Worm (Caenorhabditis elegans): Measurements from ENCODE around the gene str-46.

Gene str-46

ce11 chrV:2872947-2873346 is 26.8 kb downstream of the str-46 start:
- TF ChIP-seq ceh-34 (tag; optimal IDR thresholded peaks at IDR 0.05) (no peak), nhr-11 (tag; optimal IDR thresholded peaks at IDR 0.05) (no peak), unc-55 (GFP tag; optimal IDR thresholded peaks at IDR 0.05) (no peak), pha-4 (tag; optimal IDR thresholded peaks at IDR 0.05) (no peak), elt-2 (tag; optimal IDR thresholded peaks at IDR 0.05) (no peak), hlh-8 (tag; optimal IDR thresholded peaks at IDR 0.05) (no peak), hlh-15 (tag; optimal IDR thresholded peaks at IDR 0.05) (no peak), ceh-14 (tag; optimal IDR thresholded peaks at IDR 0.05) (no peak)

DNA sequence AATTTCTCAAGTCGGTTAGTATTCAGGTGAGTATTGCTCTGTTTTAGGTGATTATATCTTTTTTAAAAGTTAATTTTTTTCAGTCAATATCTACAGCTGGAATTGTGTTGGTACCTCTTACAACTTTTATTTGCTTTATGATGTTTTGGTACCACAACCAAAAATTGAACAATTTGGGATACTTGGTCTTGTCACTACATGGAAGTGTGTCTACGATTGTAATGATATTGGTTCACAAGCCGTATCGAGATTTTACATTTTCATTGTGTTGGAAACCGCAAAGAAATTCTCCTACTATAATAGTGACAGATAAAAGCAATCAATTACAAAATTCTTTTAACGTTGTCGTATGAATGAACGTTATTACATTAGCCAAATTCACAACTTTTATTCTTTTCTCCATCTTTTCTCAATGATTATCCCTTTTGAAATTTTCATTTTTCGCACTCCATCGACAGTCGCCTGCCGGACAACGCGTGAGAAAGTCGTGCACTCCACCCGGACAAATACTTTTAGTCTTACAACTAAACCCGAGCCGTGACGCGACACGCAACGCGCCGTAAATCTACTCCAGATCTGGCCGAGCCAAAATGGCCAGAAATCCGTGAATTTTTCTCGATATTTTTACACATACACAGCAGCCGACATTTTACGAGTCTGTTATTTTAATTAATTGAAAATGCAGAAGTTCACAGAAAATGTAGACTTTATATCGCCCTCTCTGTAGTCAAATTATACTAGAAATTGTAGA is 27.8 kb downstream of the str-46 start:
- TF ChIP-seq lim-6 (tag; optimal IDR thresholded peaks at IDR 0.05) (no peak), fkh-10 (GFP tag; optimal IDR thresholded peaks at IDR 0.05) (no peak), hlh-6 (tag; optimal IDR thresholded peaks at IDR 0.05) (no peak), fkh-6 (tag; optimal IDR thresholded peaks at IDR 0.05) (no peak)

DNA sequence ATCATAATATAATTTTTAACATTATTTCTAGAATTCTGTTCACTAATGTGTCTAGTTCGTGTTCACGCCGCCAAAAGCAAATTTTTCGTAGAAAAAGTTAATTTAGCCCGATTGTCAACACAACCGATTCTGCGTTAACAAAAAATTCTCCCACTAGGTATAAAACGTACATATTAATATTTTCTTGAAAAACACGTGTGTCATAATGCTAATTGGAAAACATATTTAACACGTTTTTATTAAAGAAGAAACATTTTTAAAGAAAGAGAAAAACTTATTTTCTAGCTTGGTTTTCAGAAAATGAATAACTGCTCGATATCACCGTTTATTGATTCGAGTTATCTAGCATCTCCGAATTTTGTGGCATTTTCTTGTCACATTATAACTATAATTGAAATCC is 29.6 kb downstream of the str-46 start, which contains the start of gene srh-243:
srh-243 (plus strand) TSS at position 301 of the 400 bp plus-strand sequence.
- TF ChIP-seq unc-3 (GFP tag; conservative IDR thresholded peaks at IDR 0.05): no peak
- TF ChIP-seq unc-3 (tag; optimal IDR thresholded peaks at IDR 0.05): no peak
- no peak for TF ChIP-seq ceh-14 (tag; optimal IDR thresholded peaks at IDR 0.05)

ce11 chrV:2869503-2869902 is 30.3 kb downstream of the str-46 start, which contains the start of gene srh-241:
TSS of gene srh-241 (minus strand) at chrV:2869603.
- TF ChIP-seq Y22D7AL.16 (tag; optimal IDR thresholded peaks at IDR 0.05) (no peak), ceh-9 (tag; optimal IDR thresholded peaks at IDR 0.05) (no peak), lin-11 (tag; optimal IDR thresholded peaks at IDR 0.05) (no peak), ztf-16 (tag; optimal IDR thresholded peaks at IDR 0.05) (no peak), ceh-34 (tag; optimal IDR thresholded peaks at IDR 0.05) (no peak), ttx-3 (tag; optimal IDR thresholded peaks at IDR 0.05) (no peak), ceh-45 (GFP tag; IDR thresholded peaks at IDR 0.05) (no peak), dve-1 (tag; optimal IDR thresholded peaks at IDR 0.05) (no peak), ceh-31 (tag; optimal IDR thresholded peaks at IDR 0.05) (no peak), K09A11.1 (tag; optimal IDR thresholded peaks at IDR 0.05; ENCODE audit: insufficient read depth) (no peak), tbx-7 (tag; optimal IDR thresholded peaks at IDR 0.05) (no peak), pat-9 (tag; optimal IDR thresholded peaks at IDR 0.05) (no peak), lim-6 (tag; optimal IDR thresholded peaks at IDR 0.05) (no peak), eyg-1 (tag; optimal IDR thresholded peaks at IDR 0.05) (no peak), syd-9 (tag; optimal IDR thresholded peaks at IDR 0.05) (no peak)

DNA sequence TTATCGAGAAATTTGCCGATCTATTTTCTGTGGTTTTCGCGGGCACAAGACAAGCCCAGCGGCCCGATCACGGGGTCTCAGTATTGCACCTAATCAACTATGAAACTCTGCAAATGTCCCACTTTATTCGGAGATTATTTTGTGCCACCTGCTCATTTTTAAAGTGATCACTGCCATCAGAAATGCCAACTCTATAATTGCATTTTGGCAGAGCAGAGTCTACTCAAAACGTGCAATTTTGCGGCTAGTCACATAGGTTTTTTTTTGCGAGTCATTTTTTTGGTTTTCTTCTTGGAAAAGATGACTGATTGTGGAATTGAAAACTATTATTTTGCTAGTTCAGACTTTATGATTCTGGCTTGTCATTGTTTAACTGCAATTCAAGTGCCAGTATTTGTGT is 34.9 kb downstream of the str-46 start, which contains the start of gene srh-240:
srh-240 (plus strand) TSS at position 301 of the 400 bp plus-strand sequence.
- no peak for TF ChIP-seq K09A11.1 (tag; optimal IDR thresholded peaks at IDR 0.05; ENCODE audit: insufficient read depth)
- no peak for TF ChIP-seq ama-1 (optimal IDR thresholded peaks at IDR 0.05)
- no peak for TF ChIP-seq ceh-19 (GFP tag; optimal IDR thresholded peaks at IDR 0.05)
- TF ChIP-seq odd-2 (tag; optimal IDR thresholded peaks at IDR 0.05): no peak
- no peak for TF ChIP-seq ceh-48 (tag; optimal IDR thresholded peaks at IDR 0.05)
- no peak for TF ChIP-seq unc-55 (GFP tag; optimal IDR thresholded peaks at IDR 0.05)
- TF ChIP-seq unc-3 (GFP tag; conservative IDR thresholded peaks at IDR 0.05): no peak
- no peak for TF ChIP-seq unc-3 (tag; optimal IDR thresholded peaks at IDR 0.05)
- no peak for TF ChIP-seq pag-3 (tag; optimal IDR thresholded peaks at IDR 0.05; ENCODE audit: borderline replicate concordance)
- TF ChIP-seq sdc-2 (tag; optimal IDR thresholded peaks at IDR 0.05): no peak
- TF ChIP-seq syd-9 (tag; optimal IDR thresholded peaks at IDR 0.05): no peak
- no peak for TF ChIP-seq hlh-13 (GFP tag; optimal IDR thresholded peaks at IDR 0.05)
- TF ChIP-seq ets-4 (tag; optimal IDR thresholded peaks at IDR 0.05): no peak
- TF ChIP-seq che-1 (tag; optimal IDR thresholded peaks at IDR 0.05): no peak
- TF ChIP-seq ceh-30 (tag; optimal IDR thresholded peaks at IDR 0.05): no peak
- no peak for TF ChIP-seq ztf-16 (tag; optimal IDR thresholded peaks at IDR 0.05)
- no peak for TF ChIP-seq ceh-9 (tag; optimal IDR thresholded peaks at IDR 0.05)
- TF ChIP-seq fkh-10 (GFP tag; optimal IDR thresholded peaks at IDR 0.05): no peak
